Worm (Caenorhabditis elegans) whole organism, young adult: Measurements from ENCODE around the gene F17C11.26.

Experiments
- B0035.1 ChIP-seq: sonication (generic microtip); optimal IDR thresholded peaks from 2 replicates; lab custom pipeline; 2016; ENCODE audit warnings: missing genetic modification characterization, mild to moderate bottlenecking, missing compliant biosample characterization, missing genotype, missing genetic modification reagents
- B0261.1 ChIP-seq: sonication (generic microtip); optimal IDR thresholded peaks from 2 replicates; lab custom pipeline; 2016; ENCODE audit warnings: mild to moderate bottlenecking, missing genetic modification characterization, moderate library complexity, missing compliant biosample characterization
- B0336.3 ChIP-seq: fragments of 200-800 bp; sonication (Bioruptor generic); IDR thresholded peaks from 2 replicates; pipeline ENCODE4 v1.3.6; 2022; ENCODE audit warnings: missing genetic modification characterization, missing compliant biosample characterization
- C06A6.2 ChIP-seq: fragments of 200-800 bp; sonication (Bioruptor generic); conservative IDR thresholded peaks from 2 replicates; pipeline ENCODE4 v1.3.6; 2022; ENCODE audit warnings: missing genetic modification characterization, missing compliant biosample characterization
- F10E7.11 ChIP-seq: sonication (generic microtip); optimal IDR thresholded peaks from 2 replicates; lab custom pipeline; 2017; ENCODE audit warnings: mild to moderate bottlenecking, missing genetic modification characterization, moderate library complexity, missing compliant biosample characterization
- F33H1.4 ChIP-seq: fragments of 200-800 bp; sonication (Bioruptor generic); IDR thresholded peaks from 2 replicates; pipeline ENCODE4 v1.3.6; 2022; ENCODE audit warnings: missing genetic modification reagents, missing genetic modification characterization, missing compliant biosample characterization
- F37B4.10 ChIP-seq: fragments of 200-800 bp; sonication (Bioruptor generic); IDR thresholded peaks from 2 replicates; pipeline ENCODE4 v1.3.6; 2022; ENCODE audit warnings: missing genetic modification characterization, missing compliant biosample characterization
- F39B2.1 ChIP-seq: fragments of 200-800 bp; sonication (Bioruptor generic); IDR thresholded peaks from 2 replicates; pipeline ENCODE4 v1.3.6; 2022; ENCODE audit warnings: missing genetic modification reagents, missing genetic modification characterization, missing compliant biosample characterization
- F49E8.2 ChIP-seq: sonication (generic microtip); optimal IDR thresholded peaks from 3 replicates; lab custom pipeline; 2017; ENCODE audit warnings: missing genetic modification characterization, mild to moderate bottlenecking, missing compliant biosample characterization, antibody characterized with exemption, moderate library complexity; ENCODE audit not compliant: insufficient read depth
- K11D2.4 ChIP-seq: fragments of 200-800 bp; sonication (Bioruptor generic); IDR thresholded peaks from 2 replicates; pipeline ENCODE4 v1.3.6; 2022; ENCODE audit warnings: missing genetic modification reagents, missing genetic modification characterization, missing compliant biosample characterization
- Y56A3A.18 ChIP-seq: fragments of 200-800 bp; sonication (Bioruptor generic); IDR thresholded peaks from 2 replicates; pipeline ENCODE4 v1.3.6; 2022; ENCODE audit warnings: missing genetic modification reagents, missing genetic modification characterization, missing compliant biosample characterization
- Y79H2A.3 ChIP-seq: fragments of 200-800 bp; sonication (Bioruptor generic); conservative IDR thresholded peaks from 2 replicates; pipeline ENCODE4 v1.3.6; 2022; ENCODE audit warnings: missing genetic modification reagents, missing genetic modification characterization, missing compliant biosample characterization
- ama-1 ChIP-seq, 3 experiments: fragments of 150-350 bp in 1 of 3; sonication (generic microtip) in 2 of 3; optimal IDR thresholded peaks; 2 replicates each; lab custom pipeline; 2014 to 2018; ENCODE audit warnings: missing biosample characterization in 2 of 3, missing genetic modification characterization in 2 of 3, missing genetic modification reagents in 2 of 3
- aptf-3 ChIP-seq: fragments of 200-800 bp; sonication (Bioruptor generic); IDR thresholded peaks from 2 replicates; pipeline ENCODE4 v1.3.6; 2022; ENCODE audit warnings: missing genetic modification characterization, missing compliant biosample characterization
- atf-7 ChIP-seq: sonication (generic microtip); optimal IDR thresholded peaks from 2 replicates; lab custom pipeline; 2017; ENCODE audit warnings: mild to moderate bottlenecking, missing genetic modification characterization, missing compliant biosample characterization
- athp-1 ChIP-seq: sonication (generic microtip); optimal IDR thresholded peaks from 2 replicates; lab custom pipeline; 2017; ENCODE audit warnings: mild to moderate bottlenecking, missing genetic modification characterization, missing compliant biosample characterization
- attf-6 ChIP-seq: fragments of 200-800 bp; sonication (Bioruptor generic); IDR thresholded peaks from 2 replicates; pipeline ENCODE4 v1.3.6; 2022; ENCODE audit warnings: missing genetic modification reagents, missing genetic modification characterization, missing compliant biosample characterization
- bed-2 ChIP-seq: fragments of 200-800 bp; sonication (Bioruptor generic); IDR thresholded peaks from 2 replicates; pipeline ENCODE4 v1.3.6; 2022; ENCODE audit warnings: missing genetic modification reagents, missing genetic modification characterization, missing compliant biosample characterization
- ceh-27 ChIP-seq: fragments of 200-800 bp; sonication (Bioruptor generic); optimal IDR thresholded peaks from 2 replicates; lab custom pipeline; 2018; ENCODE audit warnings: mild to moderate bottlenecking, missing genetic modification characterization, moderate library complexity, missing compliant biosample characterization
- ceh-58 ChIP-seq: fragments of 200-800 bp; sonication (Bioruptor generic); IDR thresholded peaks from 2 replicates; pipeline ENCODE4 v1.3.6; 2022; ENCODE audit warnings: missing genetic modification characterization, missing compliant biosample characterization
- ceh-91 ChIP-seq: fragments of 200-800 bp; sonication (Bioruptor generic); IDR thresholded peaks from 2 replicates; pipeline ENCODE4 v1.3.6; 2022; ENCODE audit warnings: missing genetic modification reagents, missing genetic modification characterization, missing compliant biosample characterization
- egrh-3 ChIP-seq: fragments of 200-800 bp; sonication (Bioruptor generic); IDR thresholded peaks from 2 replicates; pipeline ENCODE4 v1.3.6; 2022; ENCODE audit warnings: missing genetic modification reagents, missing genetic modification characterization, missing compliant biosample characterization
- ekl-4 ChIP-seq: fragments of 200-800 bp; sonication (Bioruptor generic); IDR thresholded peaks from 2 replicates; pipeline ENCODE4 v1.3.6; 2022; ENCODE audit warnings: missing genetic modification reagents, missing genetic modification characterization, missing compliant biosample characterization
- ets-4 ChIP-seq: fragments of 200-800 bp; sonication (Bioruptor generic); optimal IDR thresholded peaks from 2 replicates; lab custom pipeline; 2018; ENCODE audit warnings: mild to moderate bottlenecking, missing genetic modification characterization, missing compliant biosample characterization
- gei-17 ChIP-seq: fragments of 200-800 bp; sonication (Bioruptor generic); optimal IDR thresholded peaks from 2 replicates; lab custom pipeline; 2018; ENCODE audit warnings: mild to moderate bottlenecking, missing genetic modification characterization, missing compliant biosample characterization
- hmg-1.2 ChIP-seq: fragments of 200-800 bp; sonication (Bioruptor generic); IDR thresholded peaks from 2 replicates; pipeline ENCODE4 v1.3.6; 2022; ENCODE audit warnings: missing genetic modification reagents, missing genetic modification characterization, missing compliant biosample characterization
- hsf-1 ChIP-seq: fragments of 200-800 bp; sonication (Bioruptor generic); IDR thresholded peaks from 2 replicates; pipeline ENCODE4 v1.3.6; 2022; ENCODE audit warnings: missing genetic modification reagents, missing genetic modification characterization, missing compliant biosample characterization
- let-607 ChIP-seq, 2 experiments: fragments of 200-800 bp in 1 of 2; sonication (Bioruptor generic) in 1 of 2; sonication (generic microtip) in 1 of 2; optimal IDR thresholded peaks; 2 replicates each; lab custom pipeline; 2016 to 2018; ENCODE audit warnings: mild to moderate bottlenecking in 2 of 2, missing compliant biosample characterization in 2 of 2, missing genetic modification characterization in 2 of 2, moderate library complexity in 2 of 2, missing genotype in 1 of 2
- lin-26 ChIP-seq: fragments of 200-800 bp; sonication (Bioruptor generic); IDR thresholded peaks from 2 replicates; pipeline ENCODE4 v1.3.6; 2022; ENCODE audit warnings: missing genetic modification reagents, missing genetic modification characterization, missing compliant biosample characterization
- madf-3 ChIP-seq: fragments of 200-800 bp; sonication (Bioruptor generic); IDR thresholded peaks from 2 replicates; pipeline ENCODE4 v1.3.6; 2022; ENCODE audit warnings: missing genetic modification reagents, missing genetic modification characterization, missing compliant biosample characterization
- mel-28 ChIP-seq: sonication (generic microtip); optimal IDR thresholded peaks from 2 replicates; lab custom pipeline; 2016; ENCODE audit warnings: borderline replicate concordance, mild to moderate bottlenecking, missing genetic modification characterization, missing compliant biosample characterization
- mxl-1 ChIP-seq: sonication (generic microtip); optimal IDR thresholded peaks from 2 replicates; lab custom pipeline; 2016; ENCODE audit warnings: missing genetic modification characterization, missing compliant biosample characterization
- nfya-1 ChIP-seq: sonication (generic microtip); optimal IDR thresholded peaks from 2 replicates; lab custom pipeline; 2017; ENCODE audit warnings: antibody characterized with exemption, missing compliant biosample characterization, missing genetic modification characterization, borderline replicate concordance; ENCODE audit not compliant: insufficient read depth
- nfya-2 ChIP-seq: fragments of 200-800 bp; sonication (Bioruptor generic); IDR thresholded peaks from 2 replicates; pipeline ENCODE4 v1.3.6; 2022; ENCODE audit warnings: missing genetic modification reagents, missing genetic modification characterization, missing compliant biosample characterization
- nhr-120 ChIP-seq: fragments of 200-800 bp; sonication (Bioruptor generic); IDR thresholded peaks from 2 replicates; pipeline ENCODE4 v1.3.6; 2022; ENCODE audit warnings: missing genetic modification characterization, missing compliant biosample characterization
- nhr-179 ChIP-seq: sonication (generic microtip); optimal IDR thresholded peaks from 2 replicates; lab custom pipeline; 2016; ENCODE audit warnings: mild to moderate bottlenecking, missing genetic modification characterization, missing compliant biosample characterization
- sea-2 ChIP-seq: fragments of 200-800 bp; sonication (Bioruptor generic); IDR thresholded peaks from 2 replicates; pipeline ENCODE4 v1.3.6; 2022; ENCODE audit warnings: missing genetic modification characterization, missing compliant biosample characterization
- snpc-4 ChIP-seq, 5 experiments: fragments of 150-350 bp in 1 of 5; sonication (generic microtip) in 4 of 5; optimal IDR thresholded peaks; 2 replicates each; lab custom pipeline; 2014 to 2018; ENCODE audit warnings: missing genetic modification characterization in 5 of 5, missing biosample characterization in 3 of 5, antibody characterized with exemption in 2 of 5, mild to moderate bottlenecking in 2 of 5, missing compliant biosample characterization in 2 of 5, missing genotype in 2 of 5, moderate library complexity in 2 of 5, missing genetic modification reagents in 1 of 5
- somi-1 ChIP-seq: fragments of 200-800 bp; sonication (Bioruptor generic); optimal IDR thresholded peaks from 2 replicates; lab custom pipeline; 2018; ENCODE audit warnings: mild to moderate bottlenecking, missing genetic modification characterization, missing compliant biosample characterization
- unc-130 ChIP-seq: sonication (generic microtip); optimal IDR thresholded peaks from 2 replicates; lab custom pipeline; 2016; ENCODE audit warnings: missing genetic modification reagents, missing genetic modification characterization, missing compliant biosample characterization
- zfh-2 ChIP-seq: fragments of 200-800 bp; sonication (Bioruptor generic); conservative IDR thresholded peaks from 2 replicates; pipeline ENCODE4 v1.3.6; 2022; ENCODE audit warnings: missing genetic modification reagents, missing genetic modification characterization, missing compliant biosample characterization
- ztf-3 ChIP-seq: fragments of 200-800 bp; sonication (Bioruptor generic); optimal IDR thresholded peaks from 2 replicates; lab custom pipeline; 2018; ENCODE audit warnings: mild to moderate bottlenecking, missing genetic modification characterization, missing compliant biosample characterization
- ztf-6 ChIP-seq: fragments of 200-800 bp; sonication (Bioruptor generic); IDR thresholded peaks from 2 replicates; pipeline ENCODE4 v1.3.6; 2022; ENCODE audit warnings: missing genetic modification reagents, missing genetic modification characterization, missing compliant biosample characterization

The F17C11.26 gene

ce11 chrV:10896295-10896694, 45.0 kb upstream of the F17C11.26 start, which contains the start of gene F32D8.13:
Gene F32D8.13, minus strand, starts transcription at chrV:10896543.
- TF ChIP-seq ekl-4 (GFP tag; lab: Robert Waterston, UW) (no peak), ama-1 (optimal IDR thresholded peaks at IDR 0.05; lab: Kevin White, UChicago) (peak; percentile 58), ama-1 (GFP tag; optimal IDR thresholded peaks at IDR 0.05; lab: Kevin White, UChicago) (no peak), aptf-3 (GFP tag; lab: Robert Waterston, UW) (no peak), attf-6 (GFP tag; lab: Robert Waterston, UW) (0 out of 2 replicates have a peak, but pooled peaks have one; percentile 41), B0336.3 (GFP tag; lab: Robert Waterston, UW) (0 out of 2 replicates have a peak, but pooled peaks have one; percentile 26), athp-1 (tag; lab: Kevin White, UChicago) (no peak), hsf-1 (no peak), ceh-27 (no peak), let-607 (tag; optimal IDR thresholded peaks at IDR 0.05; lab: Kevin White, UChicago) (peak in 1 of 2 experiments; percentile 40), atf-7 (tag; lab: Kevin White, UChicago) (peak; percentile 7), madf-3 (0 out of 2 replicates have a peak, but pooled peaks have one; percentile 3), Y56A3A.18 (GFP tag; lab: Robert Waterston, UW) (0 out of 2 replicates have a peak, but pooled peaks have one; percentile 33), nhr-179 (tag; lab: Kevin White, UChicago) (no peak), F10E7.11 (tag; lab: Kevin White, UChicago) (no peak), F39B2.1 (GFP tag; lab: Robert Waterston, UW) (no peak), F33H1.4 (GFP tag; lab: Robert Waterston, UW) (no peak)
- TF ChIP-seq, all 124 proteins: peak for 7

- TF ChIP-seq Y56A3A.18 (GFP tag; lab: Robert Waterston, UW): 0 out of 2 replicates have a peak, but pooled peaks have one; percentile 10
- TF ChIP-seq ceh-58 (GFP tag; lab: Robert Waterston, UW): 0 out of 2 replicates have a peak, but pooled peaks have one; percentile 5
- TF ChIP-seq hmg-1.2: no peak
- no peak for TF ChIP-seq ztf-6 (GFP tag; lab: Robert Waterston, UW)
- TF ChIP-seq, all 124 proteins: peak for 2
These were observed 44.5 kb upstream of the F17C11.26 start for ce11 chrV:10896706-10897105.

DNA sequence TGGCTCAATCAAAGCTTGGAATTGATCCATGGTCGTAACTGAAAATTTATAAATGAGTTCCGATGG, 44.3 kb upstream of the F17C11.26 start, which contains the start of gene sec-61.G:
sec-61.G (minus strand) TSS at position 38 of the 66 bp plus-strand sequence.
- TF ChIP-seq athp-1 (tag; lab: Kevin White, UChicago) (no peak), mxl-1 (no peak)

DNA sequence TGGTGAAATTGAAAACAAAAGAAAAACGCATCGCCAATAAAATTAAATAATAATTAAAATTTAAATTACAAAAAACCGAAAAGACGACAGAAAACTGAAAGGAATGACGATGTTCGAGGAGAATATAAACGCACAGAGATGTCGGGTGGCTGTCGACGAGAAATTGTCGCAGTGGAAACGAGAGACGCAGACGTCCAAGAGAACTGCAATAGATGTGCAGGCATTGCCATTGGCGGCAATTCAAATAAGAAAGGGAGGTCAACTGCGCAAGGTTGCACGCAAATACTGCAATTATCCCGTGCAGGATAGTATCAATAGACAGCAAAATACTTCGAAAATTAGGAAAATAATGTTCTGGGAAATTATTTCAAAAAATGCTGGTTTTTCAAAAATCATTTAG, 44.1 kb upstream of the F17C11.26 start:
- TF ChIP-seq ceh-91 (peak; percentile 95), somi-1 (GFP tag; lab: Kevin White, UChicago) (peak; percentile 95), ztf-3 (peak; percentile 94), C06A6.2 (GFP tag; lab: Robert Waterston, UW) (peak; percentile 95), lin-26 (peak; percentile 84), unc-130 (peak; percentile 96), bed-2 (GFP tag; lab: Robert Waterston, UW) (peak; percentile 81; the same call in 1 of the 2 replicates), mel-28 (tag; lab: Kevin White, UChicago) (peak; percentile 1), hmg-1.2 (peak; percentile 94), nhr-120 (GFP tag; lab: Robert Waterston, UW) (0 out of 2 replicates have a peak, but pooled peaks have one; percentile 69), Y79H2A.3 (GFP tag; lab: Robert Waterston, UW) (peak; percentile 88; the same call in 1 of the 2 replicates), nfya-2 (GFP tag; lab: Robert Waterston, UW) (peak; percentile 97), B0035.1 (tag; lab: Kevin White, UChicago) (peak; percentile 86), zfh-2 (peak; percentile 94), gei-17 (peak; percentile 82), B0336.3 (GFP tag; lab: Robert Waterston, UW) (peak; percentile 97), nfya-1 (tag; lab: Kevin White, UChicago) (no peak), egrh-3 (GFP tag; lab: Robert Waterston, UW) (peak; percentile 73), F49E8.2 (tag; lab: Kevin White, UChicago) (peak; percentile 95), K11D2.4 (peak; percentile 96), B0261.1 (peak; percentile 33), snpc-4 (GFP tag; optimal IDR thresholded peaks at IDR 0.05; lab: Kevin White, UChicago) (peak; percentile 81), snpc-4 (tag; optimal IDR thresholded peaks at IDR 0.05; lab: Kevin White, UChicago) (peak; percentile 90 to 93 (median 91)), sea-2 (GFP tag; lab: Robert Waterston, UW) (0 out of 2 replicates have a peak, but pooled peaks have one; percentile 42), ets-4 (GFP tag; lab: Kevin White, UChicago) (peak; percentile 96), F37B4.10 (GFP tag; lab: Robert Waterston, UW) (0 out of 2 replicates have a peak, but pooled peaks have one; percentile 90)
